Worm (Caenorhabditis elegans) whole organism, L4 larva: ENCODE measurements around the gene C31E10.6.

Experiments
- F37D6.2 ChIP-seq: sonication (generic microtip); optimal IDR thresholded peaks from 2 replicates; lab custom pipeline; 2016; ENCODE audit warnings: mild to moderate bottlenecking, missing genetic modification characterization, missing compliant biosample characterization
- R02D3.7 ChIP-seq: fragments of 150-350 bp; sonication (generic microtip); optimal IDR thresholded peaks from 3 replicates; lab custom pipeline; 2014; ENCODE audit warnings: missing biosample characterization, missing genetic modification characterization
- Y48G9A.11 ChIP-seq: fragments of 200-800 bp; sonication (Bioruptor generic); IDR thresholded peaks from 2 replicates; pipeline ENCODE4 v1.3.6; 2022; ENCODE audit warnings: missing genetic modification reagents, missing genetic modification characterization, missing compliant biosample characterization
- arid-1 ChIP-seq: fragments of 200-800 bp; sonication (Bioruptor generic); conservative IDR thresholded peaks from 2 replicates; pipeline ENCODE4 v1.3.6; 2022; ENCODE audit warnings: missing genetic modification reagents, missing genetic modification characterization, missing compliant biosample characterization
- ceh-32 ChIP-seq: sonication (generic microtip); optimal IDR thresholded peaks from 2 replicates; lab custom pipeline; 2016; ENCODE audit warnings: mild to moderate bottlenecking, missing genetic modification characterization, missing compliant biosample characterization; ENCODE audit not compliant: poor library complexity
- ceh-44 ChIP-seq: fragments of 200-800 bp; sonication (Bioruptor generic); IDR thresholded peaks from 2 replicates; pipeline ENCODE4 v1.3.6; 2022; ENCODE audit warnings: missing genetic modification reagents, missing genetic modification characterization, missing compliant biosample characterization
- ces-1 ChIP-seq: fragments of 150-350 bp; sonication (generic microtip); optimal IDR thresholded peaks from 4 replicates; lab custom pipeline; 2014; ENCODE audit warnings: missing biosample characterization, missing genetic modification reagents, missing genetic modification characterization
- ctbp-1 ChIP-seq: fragments of 200-800 bp; sonication (Bioruptor generic); IDR thresholded peaks from 2 replicates; pipeline ENCODE4 v1.3.6; 2022; ENCODE audit warnings: missing genetic modification reagents, missing genetic modification characterization, missing compliant biosample characterization
- daf-16 ChIP-seq, 3 experiments: sonication (generic microtip); optimal IDR thresholded peaks; 2 replicates each; lab custom pipeline; 2016 to 2017; ENCODE audit warnings: missing genetic modification characterization in 3 of 3, missing genetic modification reagents in 3 of 3, mild to moderate bottlenecking in 2 of 3, missing compliant biosample characterization in 2 of 3, missing biosample characterization in 1 of 3, moderate library complexity in 1 of 3
- daf-8 ChIP-seq: fragments of 200-800 bp; sonication (Bioruptor generic); IDR thresholded peaks from 2 replicates; pipeline ENCODE4 v1.3.6; 2022; ENCODE audit warnings: missing genetic modification characterization, missing compliant biosample characterization
- dmd-6 ChIP-seq: fragments of 200-800 bp; sonication (Bioruptor generic); IDR thresholded peaks from 2 replicates; pipeline ENCODE4 v1.3.6; 2022; ENCODE audit warnings: missing genetic modification reagents, missing genetic modification characterization, missing compliant biosample characterization
- dve-1 ChIP-seq: sonication (generic microtip); optimal IDR thresholded peaks from 2 replicates; lab custom pipeline; 2017; ENCODE audit warnings: antibody characterized with exemption, mild to moderate bottlenecking, missing genetic modification characterization, missing compliant biosample characterization; ENCODE audit not compliant: insufficient read depth
- egl-43 ChIP-seq: fragments of 200-800 bp; sonication (Bioruptor generic); IDR thresholded peaks from 2 replicates; pipeline ENCODE4 v1.3.6; 2022; ENCODE audit warnings: missing genetic modification reagents, missing genetic modification characterization, missing compliant biosample characterization
- hif-1 ChIP-seq, 2 experiments: sonication (generic microtip); optimal IDR thresholded peaks; 2 replicates each; lab custom pipeline; 2016 to 2017; ENCODE audit warnings: missing compliant biosample characterization in 2 of 2, missing genetic modification characterization in 2 of 2, missing genetic modification reagents in 2 of 2, missing genotype in 2 of 2, mild to moderate bottlenecking in 1 of 2
- hlh-11 ChIP-seq: fragments of 200-800 bp; sonication (Bioruptor generic); optimal IDR thresholded peaks from 2 replicates; lab custom pipeline; 2018; ENCODE audit warnings: mild to moderate bottlenecking, missing genetic modification characterization, missing compliant biosample characterization
- hlh-30 ChIP-seq: sonication (generic microtip); optimal IDR thresholded peaks from 2 replicates; lab custom pipeline; 2017; ENCODE audit warnings: antibody characterized with exemption, mild to moderate bottlenecking, missing genetic modification characterization, missing compliant biosample characterization; ENCODE audit not compliant: insufficient read depth
- hmg-1.1 ChIP-seq: fragments of 200-800 bp; sonication (Bioruptor generic); IDR thresholded peaks from 2 replicates; pipeline ENCODE4 v1.3.6; 2022; ENCODE audit warnings: missing genetic modification reagents, missing genetic modification characterization, missing compliant biosample characterization
- lim-7 ChIP-seq: fragments of 200-800 bp; sonication (Bioruptor generic); IDR thresholded peaks from 2 replicates; pipeline ENCODE4 v1.3.6; 2022; ENCODE audit warnings: missing genetic modification characterization, missing compliant biosample characterization
- lin-1 ChIP-seq: fragments of 200-800 bp; sonication (Bioruptor generic); IDR thresholded peaks from 2 replicates; pipeline ENCODE4 v1.3.6; 2022; ENCODE audit warnings: missing genetic modification reagents, missing genetic modification characterization, missing compliant biosample characterization
- lin-13 ChIP-seq: fragments of 150-350 bp; optimal IDR thresholded peaks from 2 replicates; lab custom pipeline; 2014; ENCODE audit warnings: missing biosample characterization, missing genetic modification reagents, missing genetic modification characterization
- lin-38 ChIP-seq: fragments of 200-800 bp; sonication (Bioruptor generic); IDR thresholded peaks from 2 replicates; pipeline ENCODE4 v1.3.6; 2022; ENCODE audit warnings: missing genetic modification reagents, missing genetic modification characterization, missing compliant biosample characterization
- lsy-2 ChIP-seq, 2 experiments: fragments of 150-350 bp in 1 of 2; sonication (generic microtip) in 1 of 2; optimal IDR thresholded peaks; 2 replicates each; lab custom pipeline; 2014 to 2017; ENCODE audit warnings: missing biosample characterization in 2 of 2, missing genetic modification characterization in 2 of 2
- mdl-1 ChIP-seq, 2 experiments: fragments of 150-350 bp in 1 of 2; sonication (generic microtip) in 1 of 2; optimal IDR thresholded peaks; 2 replicates each; lab custom pipeline; 2014 to 2017; ENCODE audit warnings: missing biosample characterization in 2 of 2, missing genetic modification characterization in 2 of 2
- mep-1 ChIP-seq: fragments of 150-350 bp; sonication (generic microtip); optimal IDR thresholded peaks from 3 replicates; lab custom pipeline; 2014; ENCODE audit warnings: missing biosample characterization, missing genetic modification characterization
- mes-2 ChIP-seq: sonication (generic microtip); optimal IDR thresholded peaks from 2 replicates; lab custom pipeline; 2016; ENCODE audit warnings: missing genotype, mild to moderate bottlenecking, missing genetic modification characterization, missing compliant biosample characterization; ENCODE audit not compliant: poor library complexity, severe bottlenecking
- nhr-102 ChIP-seq: sonication (generic microtip); optimal IDR thresholded peaks from 2 replicates; lab custom pipeline; 2016; ENCODE audit warnings: mild to moderate bottlenecking, missing genetic modification characterization, moderate library complexity, missing compliant biosample characterization
- nhr-11 ChIP-seq: fragments of 150-350 bp; optimal IDR thresholded peaks from 2 replicates; lab custom pipeline; 2014; ENCODE audit warnings: missing biosample characterization, missing genetic modification characterization
- nhr-25 ChIP-seq: sonication (generic microtip); optimal IDR thresholded peaks from 2 replicates; lab custom pipeline; 2017; ENCODE audit warnings: missing genetic modification characterization, mild to moderate bottlenecking, missing compliant biosample characterization, antibody characterized with exemption, moderate library complexity, borderline replicate concordance; ENCODE audit not compliant: insufficient read depth
- nhr-28 ChIP-seq: fragments of 150-350 bp; optimal IDR thresholded peaks from 2 replicates; lab custom pipeline; 2014; ENCODE audit warnings: missing biosample characterization, missing genetic modification characterization
- nhr-41 ChIP-seq: fragments of 200-800 bp; sonication (Bioruptor generic); IDR thresholded peaks from 2 replicates; pipeline ENCODE4 v1.3.6; 2022; ENCODE audit warnings: missing genetic modification reagents, missing genetic modification characterization, missing compliant biosample characterization
- nhr-42 ChIP-seq: fragments of 200-800 bp; sonication (Bioruptor generic); IDR thresholded peaks from 2 replicates; pipeline ENCODE4 v1.3.6; 2022; ENCODE audit warnings: missing genetic modification characterization, missing compliant biosample characterization
- nhr-76 ChIP-seq: fragments of 150-350 bp; optimal IDR thresholded peaks from 2 replicates; lab custom pipeline; 2014; ENCODE audit warnings: missing biosample characterization, missing genetic modification characterization
- nhr-77 ChIP-seq: fragments of 150-350 bp; optimal IDR thresholded peaks from 2 replicates; lab custom pipeline; 2014; ENCODE audit warnings: missing biosample characterization, missing genetic modification characterization
- pha-4 ChIP-seq, 2 experiments: fragments of 150-350 bp in 1 of 2; fragments of 200-800 bp in 1 of 2; sonication (Bioruptor generic) in 1 of 2; IDR thresholded peaks in 1 of 2; optimal IDR thresholded peaks in 1 of 2; 2 replicates each; pipeline versions ENCODE4 v1.3.6 to Lab custom; 2014 to 2022; ENCODE audit warnings: missing genetic modification characterization in 2 of 2, missing genetic modification reagents in 2 of 2, missing biosample characterization in 1 of 2, missing compliant biosample characterization in 1 of 2
- pqm-1 ChIP-seq: sonication (generic microtip); optimal IDR thresholded peaks from 2 replicates; lab custom pipeline; 2017; ENCODE audit warnings: missing biosample characterization, missing genetic modification characterization
- rbr-2 ChIP-seq: sonication (generic microtip); optimal IDR thresholded peaks from 2 replicates; lab custom pipeline; 2016; ENCODE audit warnings: missing genotype, missing genetic modification characterization, missing compliant biosample characterization
- saeg-2 ChIP-seq: fragments of 200-800 bp; sonication (Bioruptor generic); IDR thresholded peaks from 2 replicates; pipeline ENCODE4 v1.3.6; 2022; ENCODE audit warnings: missing genetic modification reagents, missing genetic modification characterization, missing compliant biosample characterization
- set-16 ChIP-seq: fragments of 200-800 bp; sonication (Bioruptor generic); IDR thresholded peaks from 2 replicates; pipeline ENCODE4 v1.3.6; 2022; ENCODE audit warnings: missing genetic modification reagents, missing genetic modification characterization, missing compliant biosample characterization
- tra-1 ChIP-seq: fragments of 200-800 bp; sonication (Bioruptor generic); IDR thresholded peaks from 2 replicates; pipeline ENCODE4 v1.3.6; 2022; ENCODE audit warnings: missing genetic modification reagents, missing genetic modification characterization, missing compliant biosample characterization
- unc-62 ChIP-seq, 3 experiments: fragments of 150-350 bp in 1 of 3; sonication (generic microtip); optimal IDR thresholded peaks in 2 of 3; peaks in 1 of 3; 1 replicate in 1 of 3; 2 replicates in 2 of 3; lab custom pipeline; 2014 to 2017; ENCODE audit warnings: missing biosample characterization in 3 of 3, missing genetic modification characterization in 3 of 3, missing genetic modification reagents in 3 of 3, missing genotype in 1 of 3
- vab-7 ChIP-seq: fragments of 200-800 bp; sonication (Bioruptor generic); IDR thresholded peaks from 2 replicates; pipeline ENCODE4 v1.3.6; 2022; ENCODE audit warnings: missing genetic modification reagents, missing genetic modification characterization, missing compliant biosample characterization
- zfp-2 ChIP-seq: sonication (generic microtip); optimal IDR thresholded peaks from 2 replicates; lab custom pipeline; 2016; ENCODE audit warnings: mild to moderate bottlenecking, missing genetic modification characterization, missing compliant biosample characterization
- zip-2 ChIP-seq: fragments of 150-350 bp; optimal IDR thresholded peaks from 2 replicates; lab custom pipeline; 2014; ENCODE audit warnings: missing biosample characterization, missing genetic modification characterization

Gene C31E10.6

DNA sequence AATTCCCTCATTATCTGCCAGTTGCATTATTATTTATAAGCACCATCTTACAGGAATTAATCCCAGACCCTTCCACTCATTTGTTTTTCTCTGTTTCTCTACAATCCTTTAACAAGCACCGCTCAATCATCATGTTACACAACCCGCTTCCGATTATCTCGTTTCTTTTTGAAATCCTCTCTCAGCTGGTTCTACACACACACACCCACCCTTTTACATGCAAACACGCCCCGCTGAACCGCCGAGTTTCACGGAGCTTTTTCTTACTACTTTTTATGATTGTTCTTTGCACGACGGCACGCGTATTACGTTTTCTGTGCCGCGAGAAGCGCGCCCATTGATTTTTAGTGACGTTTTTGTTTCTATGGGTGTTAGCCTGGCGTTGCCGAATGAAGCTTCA is 22.4 kb upstream of the C31E10.6 start:
- peak; percentile 64 for TF ChIP-seq hlh-30 (tag; lab: Kevin White, UChicago)
- 0 out of 2 replicates have a peak, but pooled peaks have one; percentile 6 for TF ChIP-seq dmd-6 (GFP tag; lab: Robert Waterston, UW)
- no peak for TF ChIP-seq daf-16 (GFP tag; optimal IDR thresholded peaks at IDR 0.05; lab: Kevin White, UChicago)
- peak; percentile 45 for TF ChIP-seq daf-16 (tag; optimal IDR thresholded peaks at IDR 0.05; lab: Kevin White, UChicago)
- peak; percentile 44 for TF ChIP-seq mep-1 (tag; lab: Kevin White, UChicago)
- no peak for TF ChIP-seq arid-1 (GFP tag; lab: Robert Waterston, UW)
- TF ChIP-seq dve-1 (tag; lab: Kevin White, UChicago) = peak; percentile 2
- peak; percentile 63 for TF ChIP-seq hlh-11
- TF ChIP-seq pha-4 (GFP tag; IDR thresholded peaks at IDR 0.05; lab: Robert Waterston, UW) = no peak
- TF ChIP-seq pha-4 (tag; optimal IDR thresholded peaks at IDR 0.05; lab: Kevin White, UChicago) = no peak
- peak; percentile 30 for TF ChIP-seq nhr-28 (tag; lab: Kevin White, UChicago)
- peak; percentile 48 for TF ChIP-seq mes-2 (tag; lab: Kevin White, UChicago)
- TF ChIP-seq lsy-2 (tag; optimal IDR thresholded peaks at IDR 0.05; lab: Kevin White, UChicago) = peak in 1 of 2 experiments; percentile 51
- TF ChIP-seq F37D6.2 (tag; lab: Kevin White, UChicago) = no peak
- peak; percentile 28 for TF ChIP-seq nhr-11 (tag; lab: Kevin White, UChicago)
- TF ChIP-seq hif-1 (tag; optimal IDR thresholded peaks at IDR 0.05; lab: Kevin White, UChicago) = peak in 1 of 2 experiments; percentile 54
- peak; percentile 42 for TF ChIP-seq rbr-2 (tag; lab: Kevin White, UChicago)
- TF ChIP-seq mdl-1 (tag; optimal IDR thresholded peaks at IDR 0.05; lab: Kevin White, UChicago) = peak in 1 of 2 experiments; percentile 25
- TF ChIP-seq nhr-77 = peak; percentile 4
- TF ChIP-seq ces-1 (GFP tag; lab: Kevin White, UChicago) = no peak
- TF ChIP-seq Y48G9A.11 (GFP tag; lab: Robert Waterston, UW) = no peak
- TF ChIP-seq hmg-1.1 (GFP tag; lab: Robert Waterston, UW) = peak; percentile 49

- TF ChIP-seq lin-38 (no peak), lim-7 (no peak), lin-13 (GFP tag; lab: Kevin White, UChicago) (no peak), nhr-102 (tag; lab: Kevin White, UChicago) (no peak), dve-1 (tag; lab: Kevin White, UChicago) (peak; percentile 41), egl-43 (GFP tag; lab: Robert Waterston, UW) (no peak), daf-16 (GFP tag; optimal IDR thresholded peaks at IDR 0.05; lab: Kevin White, UChicago) (no peak), daf-16 (tag; optimal IDR thresholded peaks at IDR 0.05; lab: Kevin White, UChicago) (peak; percentile 45), nhr-76 (tag; lab: Kevin White, UChicago) (no peak), rbr-2 (tag; lab: Kevin White, UChicago) (no peak), hif-1 (tag; optimal IDR thresholded peaks at IDR 0.05; lab: Kevin White, UChicago) (no peak), lin-1 (GFP tag; lab: Robert Waterston, UW) (no peak), ceh-44 (no peak), pqm-1 (tag; lab: Kevin White, UChicago) (no peak), zip-2 (tag; lab: Kevin White, UChicago) (no peak), R02D3.7 (tag; lab: Kevin White, UChicago) (no peak), nhr-25 (peak; percentile 19), vab-7 (GFP tag; lab: Robert Waterston, UW) (no peak), nhr-42 (no peak), ctbp-1 (peak; percentile 47; the same call in 1 of the 2 replicates), tra-1 (GFP tag; lab: Robert Waterston, UW) (peak; percentile 33; the same call in 1 of the 2 replicates), nhr-28 (tag; lab: Kevin White, UChicago) (peak; percentile 99), daf-8 (no peak), nhr-41 (no peak), ceh-32 (tag; lab: Kevin White, UChicago) (no peak), arid-1 (GFP tag; lab: Robert Waterston, UW) (no peak), zfp-2 (no peak), mep-1 (tag; lab: Kevin White, UChicago) (peak; percentile 19), lsy-2 (tag; optimal IDR thresholded peaks at IDR 0.05; lab: Kevin White, UChicago) (peak in 1 of 2 experiments; percentile 15), set-16 (GFP tag; lab: Robert Waterston, UW) (no peak), unc-62 (GFP tag; optimal IDR thresholded peaks at IDR 0.05 in 1 of 2; lab: Kevin White, UChicago) (peak in 1 of 2 experiments; percentile 95), unc-62 (tag; optimal IDR thresholded peaks at IDR 0.05; lab: Kevin White, UChicago) (no peak), dmd-6 (GFP tag; lab: Robert Waterston, UW) (peak; percentile 58), saeg-2 (GFP tag; lab: Robert Waterston, UW) (0 out of 2 replicates have a peak, but pooled peaks have one; percentile 41)
Measured at ce11 chrX:13974448-13975071, 21.6 kb upstream of the C31E10.6 start.
